Worm (Caenorhabditis elegans) whole organism, midembryonic: ENCODE data around the gene col-73.
A peak's percentile ranks its signal among the peaks of the same experiment; 100 is the strongest.
"Not testable (repeated sequence)": the region's sequence is repeated elsewhere in the genome, so short reads cannot be mapped to it uniquely, and the experiment has no call there.

Experiments
- T22C8.4 ChIP-seq: fragments of 200-800 bp; sonication (Bioruptor generic); IDR thresholded peaks from 2 replicates; pipeline ENCODE4 v1.3.6; 2022; ENCODE audit warnings: missing genetic modification characterization, missing compliant biosample characterization
- cog-1 ChIP-seq: sonication (generic microtip); optimal IDR thresholded peaks from 2 replicates; lab custom pipeline; 2016; ENCODE audit warnings: missing genetic modification characterization, missing compliant biosample characterization
- flt-1 ChIP-seq: fragments of 200-800 bp; sonication (Bioruptor generic); IDR thresholded peaks from 2 replicates; pipeline ENCODE4 v1.3.6; 2022; ENCODE audit warnings: missing genetic modification characterization, missing compliant biosample characterization
- med-1 ChIP-seq: sonication (generic microtip); optimal IDR thresholded peaks from 2 replicates; lab custom pipeline; 2017; ENCODE audit warnings: missing genetic modification characterization, mild to moderate bottlenecking, missing compliant biosample characterization, antibody characterized with exemption, missing genetic modification reagents; ENCODE audit not compliant: insufficient read depth
- ref-1 ChIP-seq: fragments of 200-800 bp; sonication (Bioruptor generic); conservative IDR thresholded peaks from 2 replicates; pipeline ENCODE4 v1.3.6; 2022; ENCODE audit warnings: missing genetic modification reagents, missing genetic modification characterization, missing compliant biosample characterization
- tab-1 ChIP-seq: fragments of 200-800 bp; sonication (Bioruptor generic); IDR thresholded peaks from 2 replicates; pipeline ENCODE4 v1.3.6; 2022; ENCODE audit warnings: missing genetic modification characterization, missing compliant biosample characterization
- ztf-23 ChIP-seq: fragments of 200-800 bp; sonication (Bioruptor generic); IDR thresholded peaks from 2 replicates; pipeline ENCODE4 v1.3.6; 2022; ENCODE audit warnings: missing genetic modification reagents, missing genetic modification characterization, missing compliant biosample characterization
- ztf-29 ChIP-seq: fragments of 200-800 bp; sonication (Bioruptor generic); IDR thresholded peaks from 2 replicates; pipeline ENCODE4 v1.3.6; 2022; ENCODE audit warnings: missing genetic modification reagents, missing genetic modification characterization, missing compliant biosample characterization

DNA sequence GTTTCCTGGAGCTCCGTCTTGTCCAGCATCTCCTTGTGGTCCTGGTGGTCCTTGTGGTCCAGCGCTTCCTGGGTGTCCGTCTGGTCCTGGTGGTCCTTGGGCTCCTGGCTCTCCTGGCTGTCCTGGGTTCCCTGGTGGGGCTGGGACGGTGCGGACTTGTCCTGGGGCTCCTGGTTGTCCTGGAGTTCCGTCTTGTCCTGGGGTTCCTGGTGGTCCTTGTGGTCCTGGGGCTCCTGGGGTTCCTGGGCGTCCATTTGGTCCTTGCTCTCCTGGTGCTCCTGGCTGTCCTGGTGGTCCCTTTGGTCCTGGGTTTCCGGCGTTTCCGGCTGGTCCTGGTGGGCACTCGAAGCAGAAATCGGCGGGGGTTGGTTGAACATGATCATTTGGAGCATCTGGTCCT, 6.1 kb downstream of the col-73 start:
- TF ChIP-seq med-1 (GFP tag; lab: Kevin White, UChicago); tab-1 (GFP tag; lab: Robert Waterston, UW); T22C8.4 (GFP tag; lab: Robert Waterston, UW); cog-1 (tag; lab: Kevin White, UChicago); ztf-23 (GFP tag; lab: Robert Waterston, UW); ztf-29; ref-1 (GFP tag; lab: Robert Waterston, UW): not testable (repeated sequence)
- 0 out of 2 replicates have a peak, but pooled peaks have one; percentile 13 for TF ChIP-seq flt-1
